Worm (Caenorhabditis elegans): ENCODE results near the gene mig-21.

mig-21 gene

ce11 chrIII:5845483-5845882, 32.7 kb downstream of the mig-21 start (continued):
- TF ChIP-seq fkh-8 (tag; optimal IDR thresholded peaks at IDR 0.05) (peak; percentile 93), nhr-85 (tag) (no peak), unc-86 (tag; optimal IDR thresholded peaks at IDR 0.05) (peak; percentile 82), xbp-1 (tag; optimal IDR thresholded peaks at IDR 0.05) (peak; percentile 58), nhr-12 (tag; optimal IDR thresholded peaks at IDR 0.05) (no peak), tbx-2 (tag; optimal IDR thresholded peaks at IDR 0.05) (peak; percentile 62), zag-1 (tag; optimal IDR thresholded peaks at IDR 0.05) (peak; percentile 40), jun-1 (tag; optimal IDR thresholded peaks at IDR 0.05) (peak; percentile 4), ceh-90 (tag; optimal IDR thresholded peaks at IDR 0.05) (no peak), ztf-11 (tag; optimal IDR thresholded peaks at IDR 0.05) (no peak), unc-62 (GFP tag; optimal IDR thresholded peaks at IDR 0.05) (no peak), nhr-19 (GFP tag; conservative IDR thresholded peaks at IDR 0.05) (0 out of 2 replicates have a peak, but pooled peaks have one; percentile 27), unc-130 (tag; optimal IDR thresholded peaks at IDR 0.05) (peak; percentile 42), ces-1 (GFP tag; optimal IDR thresholded peaks at IDR 0.05) (no peak), nhr-76 (tag; optimal IDR thresholded peaks at IDR 0.05) (no peak)

DNA sequence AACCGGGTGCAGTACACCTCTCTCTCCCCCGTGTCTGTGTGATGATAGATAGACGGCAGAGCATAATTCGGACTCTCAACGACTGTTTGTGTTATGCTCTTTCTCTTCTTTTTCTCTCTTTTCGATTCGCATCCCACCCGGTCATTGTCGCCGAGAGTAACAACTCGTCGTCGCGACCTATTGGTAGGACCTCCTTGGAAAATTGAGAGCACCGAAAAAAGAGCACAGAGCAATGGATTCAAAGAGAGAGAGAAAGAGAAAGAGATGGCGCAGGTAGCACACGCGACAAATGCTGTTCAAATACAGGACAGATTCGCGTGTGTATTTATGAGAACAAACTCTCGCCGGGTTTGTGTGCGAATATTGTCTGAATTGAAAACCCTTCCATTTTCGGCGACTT, 34.5 kb downstream of the mig-21 start:
- TF ChIP-seq unc-130 (tag; optimal IDR thresholded peaks at IDR 0.05) (no peak), aly-2 (tag; optimal IDR thresholded peaks at IDR 0.05) (no peak), lin-35 (GFP tag; optimal IDR thresholded peaks at IDR 0.05) (no peak), fos-1 (tag; optimal IDR thresholded peaks at IDR 0.05) (no peak), ceh-88 (GFP tag; IDR thresholded peaks at IDR 0.05) (no peak), nhr-11 (tag; optimal IDR thresholded peaks at IDR 0.05) (no peak), nhr-47 (tag; optimal IDR thresholded peaks at IDR 0.05) (peak; percentile 13), hlh-17 (GFP tag; optimal IDR thresholded peaks at IDR 0.05; ENCODE audit: borderline replicate concordance) (no peak), zip-4 (GFP tag; optimal IDR thresholded peaks at IDR 0.05) (no peak), elt-2 (tag; optimal IDR thresholded peaks at IDR 0.05) (no peak), nhr-90 (tag; optimal IDR thresholded peaks at IDR 0.05; ENCODE audit: poor library complexity) (no peak), snu-23 (GFP tag; optimal IDR thresholded peaks at IDR 0.05) (no peak), Y116A8C.19 (tag; optimal IDR thresholded peaks at IDR 0.05; ENCODE audit: borderline replicate concordance) (no peak), unc-62 (GFP tag; optimal IDR thresholded peaks at IDR 0.05) (no peak), ces-1 (GFP tag; optimal IDR thresholded peaks at IDR 0.05) (no peak), nhr-28 (tag; optimal IDR thresholded peaks at IDR 0.05) (no peak), lin-15B (tag; optimal IDR thresholded peaks at IDR 0.05) (no peak), elt-3 (tag; optimal IDR thresholded peaks at IDR 0.05) (no peak), aha-1 (tag; optimal IDR thresholded peaks at IDR 0.05) (no peak), F16B12.6 (tag; optimal IDR thresholded peaks at IDR 0.05) (no peak), lsy-2 (tag; optimal IDR thresholded peaks at IDR 0.05) (peak in 1 of 2 experiments; percentile 31), blmp-1 (tag; optimal IDR thresholded peaks at IDR 0.05) (no peak), egl-13 (tag; optimal IDR thresholded peaks at IDR 0.05) (no peak), C34B4.2 (tag; optimal IDR thresholded peaks at IDR 0.05) (no peak), fkh-8 (tag; optimal IDR thresholded peaks at IDR 0.05) (peak; percentile 10), mef-2 (tag; optimal IDR thresholded peaks at IDR 0.05) (no peak), dsc-1 (tag; optimal IDR thresholded peaks at IDR 0.05) (no peak), mdl-1 (tag; optimal IDR thresholded peaks at IDR 0.05) (peak in 1 of 2 experiments; percentile 62), efl-1 (optimal IDR thresholded peaks at IDR 0.05) (peak in 1 of 2 experiments; percentile 4), efl-1 (GFP tag; optimal IDR thresholded peaks at IDR 0.05 in 1 of 2) (peak in 1 of 2 experiments; percentile 94), nhr-77 (tag; optimal IDR thresholded peaks at IDR 0.05) (peak; percentile 11), unc-30 (tag; optimal IDR thresholded peaks at IDR 0.05) (no peak), grh-1 (GFP tag; IDR thresholded peaks at IDR 0.05) (no peak), lir-3 (tag; optimal IDR thresholded peaks at IDR 0.05; ENCODE audit: poor library complexity) (no peak), skn-1 (tag; optimal IDR thresholded peaks at IDR 0.05) (peak; percentile 19), lin-14 (GFP tag; optimal IDR thresholded peaks at IDR 0.05) (peak; percentile 75), dpl-1 (GFP tag; optimal IDR thresholded peaks at IDR 0.05) (no peak), lin-13 (GFP tag; optimal IDR thresholded peaks at IDR 0.05) (no peak), unc-86 (tag; optimal IDR thresholded peaks at IDR 0.05) (no peak), jun-1 (tag; optimal IDR thresholded peaks at IDR 0.05) (no peak), swsn-7 (tag; optimal IDR thresholded peaks at IDR 0.05) (no peak), nhr-20 (tag; optimal IDR thresholded peaks at IDR 0.05) (peak; percentile 34), nhr-76 (tag; optimal IDR thresholded peaks at IDR 0.05) (no peak), ztf-4 (tag; optimal IDR thresholded peaks at IDR 0.05) (no peak)
